Worm (Caenorhabditis elegans) whole organism, L4 larva: ENCODE measurements around the gene Y116A8C.40.

Experiments
- ama-1 ChIP-seq: fragments of 150-350 bp; optimal IDR thresholded peaks from 2 replicates; lab custom pipeline; 2014; ENCODE audit warnings: inconsistent platforms, mixed read lengths
- daf-12 ChIP-seq: fragments of 150-350 bp; optimal IDR thresholded peaks from 2 replicates; lab custom pipeline; 2014; ENCODE audit warnings: missing biosample characterization, missing genetic modification reagents, missing genetic modification characterization
- lin-1 ChIP-seq: fragments of 200-800 bp; sonication (Bioruptor generic); IDR thresholded peaks from 2 replicates; pipeline ENCODE4 v1.3.6; 2022; ENCODE audit warnings: missing genetic modification reagents, missing genetic modification characterization, missing compliant biosample characterization
- lin-29 ChIP-seq: fragments of 200-800 bp; sonication (Bioruptor generic); IDR thresholded peaks from 2 replicates; pipeline ENCODE4 v1.3.6; 2022; ENCODE audit warnings: missing genetic modification reagents, missing genetic modification characterization, missing compliant biosample characterization
- nhr-11 ChIP-seq: fragments of 150-350 bp; optimal IDR thresholded peaks from 2 replicates; lab custom pipeline; 2014; ENCODE audit warnings: missing biosample characterization, missing genetic modification characterization
- nhr-25 ChIP-seq: sonication (generic microtip); optimal IDR thresholded peaks from 2 replicates; lab custom pipeline; 2017; ENCODE audit warnings: missing genetic modification characterization, mild to moderate bottlenecking, missing compliant biosample characterization, antibody characterized with exemption, moderate library complexity, borderline replicate concordance; ENCODE audit not compliant: insufficient read depth
- nhr-76 ChIP-seq: fragments of 150-350 bp; optimal IDR thresholded peaks from 2 replicates; lab custom pipeline; 2014; ENCODE audit warnings: missing biosample characterization, missing genetic modification characterization
- skn-1 ChIP-seq: fragments of 150-350 bp; optimal IDR thresholded peaks from 2 replicates; lab custom pipeline; 2014; ENCODE audit warnings: missing biosample characterization, missing genetic modification characterization
- snpc-4 ChIP-seq: fragments of 150-350 bp; optimal IDR thresholded peaks from 2 replicates; lab custom pipeline; 2014; ENCODE audit warnings: missing biosample characterization, missing genetic modification characterization

- TF ChIP-seq ama-1 (lab: Kevin White, UChicago): no peak
- no peak for TF ChIP-seq lin-29 (GFP tag; lab: Robert Waterston, UW)
- TF ChIP-seq snpc-4 (tag; lab: Kevin White, UChicago): no peak
- TF ChIP-seq nhr-76 (tag; lab: Kevin White, UChicago): no peak
- no peak for TF ChIP-seq nhr-11 (tag; lab: Kevin White, UChicago)
- TF ChIP-seq skn-1: no peak
- no peak for TF ChIP-seq daf-12 (tag; lab: Kevin White, UChicago)
- no peak for TF ChIP-seq nhr-25
- TF ChIP-seq lin-1 (GFP tag; lab: Robert Waterston, UW): no peak
Observed at ce11 chrIV:17103116-17103515, 47.7 kb downstream of the Y116A8C.40 start.
